Fruit fly (Drosophila melanogaster) whole organism, embryonic: ENCODE measurements around the gene CG34116.
A peak's percentile ranks its signal among the peaks of the same experiment; 100 is the strongest.

Experiments
- Atf3 ChIP-seq: fragments of 200-800 bp; sonication (Bioruptor generic); optimal IDR thresholded peaks from 3 replicates; lab custom pipeline; 2016; ENCODE audit warnings: missing biosample characterization, missing genetic modification characterization
- Atf6 ChIP-seq: fragments of 200-800 bp; sonication (Bioruptor generic); IDR thresholded peaks from 2 replicates; pipeline ENCODE4 v1.3.6; 2022; ENCODE audit warnings: missing biosample characterization, missing genetic modification characterization
- CG10147 ChIP-seq: fragments of 200-800 bp; sonication (Bioruptor generic); optimal IDR thresholded peaks from 2 replicates; lab custom pipeline; 2019; ENCODE audit warnings: missing biosample characterization, mild to moderate bottlenecking, missing genetic modification characterization, moderate library complexity
- CG1024 ChIP-seq: fragments of 200-800 bp; sonication (Bioruptor generic); IDR thresholded peaks from 2 replicates; pipeline ENCODE4 v1.3.6; 2022; ENCODE audit warnings: missing biosample characterization, missing genetic modification characterization
- CG10267 ChIP-seq: fragments of 200-800 bp; sonication (Bioruptor generic); optimal IDR thresholded peaks from 2 replicates; lab custom pipeline; 2018; ENCODE audit warnings: missing biosample characterization, mild to moderate bottlenecking, missing genetic modification characterization, moderate library complexity
- CG12236 ChIP-seq: fragments of 200-800 bp; sonication (Bioruptor generic); optimal IDR thresholded peaks from 2 replicates; lab custom pipeline; 2016; ENCODE audit warnings: missing biosample characterization, missing genetic modification characterization
- CG17328 ChIP-seq: fragments of 200-800 bp; sonication (Bioruptor generic); IDR thresholded peaks from 2 replicates; pipeline ENCODE4 v1.3.6; 2022; ENCODE audit warnings: missing biosample characterization, missing genetic modification characterization
- CG17359 ChIP-seq: fragments of 200-800 bp; sonication (Bioruptor generic); optimal IDR thresholded peaks from 3 replicates; lab custom pipeline; 2018; ENCODE audit warnings: missing biosample characterization, mild to moderate bottlenecking, missing genetic modification characterization, moderate library complexity
- CG18476 ChIP-seq: fragments of 200-800 bp; sonication (Bioruptor generic); optimal IDR thresholded peaks from 2 replicates; lab custom pipeline; 2016; ENCODE audit warnings: missing biosample characterization, mild to moderate bottlenecking, missing genetic modification characterization
- CG2116 ChIP-seq: fragments of 200-800 bp; sonication (Bioruptor generic); optimal IDR thresholded peaks from 3 replicates; lab custom pipeline; 2018; ENCODE audit warnings: missing biosample characterization, mild to moderate bottlenecking, missing genetic modification characterization
- CG3838 ChIP-seq: fragments of 200-800 bp; sonication (Bioruptor generic); optimal IDR thresholded peaks from 3 replicates; lab custom pipeline; 2016; ENCODE audit warnings: missing biosample characterization, missing genetic modification characterization
- CG3995 ChIP-seq: fragments of 200-800 bp; sonication (Bioruptor generic); optimal IDR thresholded peaks from 3 replicates; lab custom pipeline; 2016; ENCODE audit warnings: missing biosample characterization, missing genetic modification characterization
- CG4328 ChIP-seq: fragments of 200-800 bp; sonication (Bioruptor generic); optimal IDR thresholded peaks from 3 replicates; lab custom pipeline; 2017; ENCODE audit warnings: missing biosample characterization, missing genetic modification reagents, missing genetic modification characterization
- CG4730 ChIP-seq: fragments of 200-800 bp; sonication (Bioruptor generic); IDR thresholded peaks from 2 replicates; pipeline ENCODE4 v1.3.6; 2022; ENCODE audit warnings: missing biosample characterization, missing genetic modification characterization
- CG6654 ChIP-seq: fragments of 200-800 bp; sonication (Bioruptor generic); optimal IDR thresholded peaks from 2 replicates; lab custom pipeline; 2017; ENCODE audit warnings: missing biosample characterization, mild to moderate bottlenecking, missing genetic modification characterization
- CG6683 ChIP-seq: fragments of 200-800 bp; sonication (Bioruptor generic); optimal IDR thresholded peaks from 2 replicates; lab custom pipeline; 2017; ENCODE audit warnings: missing biosample characterization, mild to moderate bottlenecking, missing genetic modification characterization, missing genetic modification reagents
- CG6765 ChIP-seq: fragments of 200-800 bp; sonication (Bioruptor generic); optimal IDR thresholded peaks from 3 replicates; lab custom pipeline; 2017; ENCODE audit warnings: missing biosample characterization, mild to moderate bottlenecking, missing genetic modification characterization
- CG9437 ChIP-seq: fragments of 200-800 bp; sonication (Bioruptor generic); optimal IDR thresholded peaks from 2 replicates; lab custom pipeline; 2018; ENCODE audit warnings: missing biosample characterization, mild to moderate bottlenecking, missing genetic modification characterization
- CG9609 ChIP-seq: fragments of 200-800 bp; sonication (Bioruptor generic); optimal IDR thresholded peaks from 3 replicates; lab custom pipeline; 2016; ENCODE audit warnings: missing biosample characterization, missing genetic modification characterization
- Chrac-16 ChIP-seq: fragments of 200-800 bp; sonication (Bioruptor generic); optimal IDR thresholded peaks from 3 replicates; lab custom pipeline; 2016; ENCODE audit warnings: missing biosample characterization, missing genetic modification characterization
- D19B ChIP-seq: fragments of 200-800 bp; sonication (Bioruptor generic); optimal IDR thresholded peaks from 2 replicates; lab custom pipeline; 2017; ENCODE audit warnings: missing biosample characterization, mild to moderate bottlenecking, missing genetic modification characterization
- Deaf1 ChIP-seq: fragments of 200-800 bp; optimal IDR thresholded peaks from 3 replicates; lab custom pipeline; 2019; ENCODE audit warnings: missing biosample characterization, mild to moderate bottlenecking, missing genetic modification characterization, moderate library complexity
- MBD-R2 ChIP-seq: fragments of 200-800 bp; sonication (Bioruptor generic); IDR thresholded peaks from 2 replicates; pipeline ENCODE4 v1.3.6; 2022; ENCODE audit warnings: missing biosample characterization, missing genetic modification characterization
- NC2β ChIP-seq: fragments of 200-800 bp; sonication (Bioruptor generic); optimal IDR thresholded peaks from 2 replicates; lab custom pipeline; 2016; ENCODE audit warnings: missing biosample characterization, missing genetic modification characterization
- Oaz ChIP-seq: fragments of 200-800 bp; sonication (Bioruptor generic); IDR thresholded peaks from 2 replicates; pipeline ENCODE4 v1.3.6; 2022; ENCODE audit warnings: missing biosample characterization, missing genetic modification characterization
- Sox100B ChIP-seq: fragments of 200-800 bp; sonication (Bioruptor generic); optimal IDR thresholded peaks from 3 replicates; lab custom pipeline; 2018; ENCODE audit warnings: missing biosample characterization, mild to moderate bottlenecking, missing genetic modification characterization
- Spps ChIP-seq: fragments of 200-800 bp; sonication (Bioruptor generic); optimal IDR thresholded peaks from 2 replicates; lab custom pipeline; 2018; ENCODE audit warnings: missing biosample characterization, mild to moderate bottlenecking, missing genetic modification characterization
- Taf1 ChIP-seq: fragments of 200-800 bp; sonication (Bioruptor generic); IDR thresholded peaks from 2 replicates; pipeline ENCODE4 v1.3.6; 2022; ENCODE audit warnings: missing biosample characterization, missing genetic modification characterization
- al ChIP-seq: fragments of 200-800 bp; sonication (Bioruptor generic); IDR thresholded peaks from 2 replicates; pipeline ENCODE4 v1.3.6; 2022; ENCODE audit warnings: missing biosample characterization, missing genetic modification characterization
- bsh ChIP-seq, 2 experiments: fragments of 200-800 bp; sonication (Bioruptor generic); optimal IDR thresholded peaks; 2 replicates each; lab custom pipeline; 2017 to 2018; ENCODE audit warnings: mild to moderate bottlenecking in 2 of 2, missing biosample characterization in 2 of 2, missing genetic modification characterization in 2 of 2, moderate library complexity in 1 of 2
- cg ChIP-seq: fragments of 200-800 bp; sonication (Bioruptor generic); optimal IDR thresholded peaks from 3 replicates; lab custom pipeline; 2019; ENCODE audit warnings: missing biosample characterization, mild to moderate bottlenecking, missing genetic modification characterization, moderate library complexity
- chinmo ChIP-seq: fragments of 200-800 bp; sonication (Bioruptor generic); IDR thresholded peaks from 4 replicates; pipeline ENCODE4 v1.3.6; 2022; ENCODE audit warnings: missing biosample characterization, missing genetic modification characterization; ENCODE audit not compliant: partially characterized antibody
- dm ChIP-seq: fragments of 200-800 bp; sonication (Bioruptor generic); optimal IDR thresholded peaks from 3 replicates; lab custom pipeline; 2016; ENCODE audit warnings: missing biosample characterization, missing genetic modification characterization
- dysf ChIP-seq: fragments of 200-800 bp; sonication (Bioruptor generic); IDR thresholded peaks from 3 replicates; pipeline ENCODE4 v1.3.6; 2022; ENCODE audit warnings: missing biosample characterization, missing genetic modification characterization
- ems ChIP-seq: fragments of 200-800 bp; sonication (Bioruptor generic); optimal IDR thresholded peaks from 3 replicates; lab custom pipeline; 2016; ENCODE audit warnings: missing biosample characterization, missing genetic modification characterization
- fd3F ChIP-seq: fragments of 200-800 bp; sonication (Bioruptor generic); optimal IDR thresholded peaks from 2 replicates; lab custom pipeline; 2018; ENCODE audit warnings: missing biosample characterization, mild to moderate bottlenecking, missing genetic modification characterization, moderate library complexity
- kah ChIP-seq: fragments of 200-800 bp; sonication (Bioruptor generic); optimal IDR thresholded peaks from 2 replicates; lab custom pipeline; 2018; ENCODE audit warnings: missing biosample characterization, mild to moderate bottlenecking, missing genetic modification characterization
- lab ChIP-seq: fragments of 200-800 bp; sonication (Bioruptor generic); optimal IDR thresholded peaks from 3 replicates; lab custom pipeline; 2017; ENCODE audit warnings: missing biosample characterization, missing genetic modification characterization, mild to moderate bottlenecking, moderate library complexity, missing genetic modification reagents
- lilli ChIP-seq: fragments of 200-800 bp; sonication (Bioruptor generic); optimal IDR thresholded peaks from 3 replicates; lab custom pipeline; 2016; ENCODE audit warnings: missing biosample characterization, missing genetic modification characterization
- maf-S ChIP-seq: fragments of 200-800 bp; sonication (Bioruptor generic); optimal IDR thresholded peaks from 2 replicates; lab custom pipeline; 2016; ENCODE audit warnings: missing biosample characterization, missing genetic modification characterization
- prd ChIP-seq, 3 experiments: fragments of >200 bp in 2 of 3; fragments of 200-800 bp in 1 of 3; sonication (Bioruptor generic) in 1 of 3; optimal IDR thresholded peaks in 2 of 3; IDR thresholded peaks in 1 of 3; 2 replicates in 2 of 3; 3 replicates in 1 of 3; pipeline versions ENCODE4 v1.3.6 to Lab custom; 2017 to 2022; ENCODE audit warnings: missing biosample characterization in 1 of 3, missing genetic modification characterization in 1 of 3
- pros ChIP-seq: fragments of 200-800 bp; sonication (Bioruptor generic); optimal IDR thresholded peaks from 3 replicates; lab custom pipeline; 2019; ENCODE audit warnings: missing biosample characterization, mild to moderate bottlenecking, missing genetic modification characterization, moderate library complexity
- repo ChIP-seq: fragments of 200-800 bp; sonication (Bioruptor generic); optimal IDR thresholded peaks from 2 replicates; lab custom pipeline; 2016; ENCODE audit warnings: missing biosample characterization, missing genetic modification characterization
- sna ChIP-seq: fragments of 200-800 bp; sonication (Bioruptor generic); IDR thresholded peaks from 2 replicates; pipeline ENCODE4 v1.3.6; 2022; ENCODE audit warnings: missing biosample characterization, missing genetic modification characterization; ENCODE audit not compliant: partially characterized antibody
- ssp ChIP-seq: fragments of 200-800 bp; sonication (Bioruptor generic); IDR thresholded peaks from 2 replicates; pipeline ENCODE4 v1.3.6; 2022; ENCODE audit warnings: missing biosample characterization, missing genetic modification characterization
- ttk ChIP-seq: fragments of 200-800 bp; sonication (Bioruptor generic); IDR thresholded peaks from 2 replicates; pipeline ENCODE4 v2.1.2; 2022; ENCODE audit warnings: missing biosample characterization, missing genetic modification characterization
- wek ChIP-seq: fragments of 200-800 bp; sonication (Bioruptor generic); optimal IDR thresholded peaks from 3 replicates; lab custom pipeline; 2018; ENCODE audit warnings: missing biosample characterization, mild to moderate bottlenecking, missing genetic modification characterization, moderate library complexity
- zf30C ChIP-seq: fragments of 200-800 bp; sonication (Bioruptor generic); optimal IDR thresholded peaks from 3 replicates; lab custom pipeline; 2018; ENCODE audit warnings: missing biosample characterization, mild to moderate bottlenecking, missing genetic modification characterization

Gene CG34116

DNA sequence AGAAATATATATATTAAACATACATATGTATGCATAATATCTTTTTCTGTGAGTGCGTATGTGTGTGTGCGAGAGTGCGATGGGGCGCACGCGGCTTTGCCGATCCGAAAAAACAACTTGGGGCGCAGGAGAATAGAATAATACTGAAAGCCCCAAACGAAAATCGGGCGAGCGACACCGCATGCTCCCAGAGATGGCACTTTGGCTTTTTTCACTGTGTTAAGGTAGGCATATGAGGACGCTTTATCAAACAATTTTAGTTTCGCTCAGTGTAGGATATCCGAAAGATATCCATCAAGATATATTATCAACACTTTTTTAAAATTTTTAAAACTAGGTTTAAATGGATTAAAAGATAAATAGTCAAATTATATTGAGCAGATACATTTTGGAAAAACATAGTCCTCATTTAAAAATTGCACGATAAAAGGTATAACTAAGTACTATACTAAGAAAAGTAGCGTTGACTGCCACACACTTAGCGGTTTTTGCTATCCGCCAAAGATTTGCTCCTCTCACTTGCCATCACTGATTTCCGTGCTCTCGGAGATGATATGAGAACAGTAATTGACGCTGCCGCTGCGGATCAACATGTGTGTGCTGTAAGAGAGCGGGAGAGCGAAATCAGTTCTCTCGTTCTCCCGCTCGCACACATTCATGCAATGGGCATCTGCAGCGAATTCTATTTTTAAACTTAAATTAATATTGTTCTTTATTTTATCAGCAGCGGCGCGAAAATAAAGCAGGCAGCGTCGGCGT lies 14.7 kb downstream of the CG34116 start (continued):
- TF ChIP-seq CG18476 (GFP tag; lab: Kevin White, UChicago) (peak; percentile 52), Atf6 (GFP tag; lab: Robert Waterston, UW) (peak; percentile 69), dm (GFP tag; lab: Kevin White, UChicago) (peak; percentile 69), Deaf1 (tag; lab: Kevin White, UChicago) (peak; percentile 17), fd3F (GFP tag; lab: Kevin White, UChicago) (peak; percentile 49), prd (optimal IDR thresholded peaks at IDR 0.05; lab: Kevin White, UChicago) (no peak), prd (GFP tag; IDR thresholded peaks at IDR 0.05; lab: Robert Waterston, UW) (peak; percentile 70; the same call in 2 of the 3 replicates), CG3995 (GFP tag; lab: Kevin White, UChicago) (peak; percentile 34), NC2β (peak; percentile 15), sna (no peak), CG10147 (GFP tag; lab: Kevin White, UChicago) (peak; percentile 71), Sox100B (GFP tag; lab: Kevin White, UChicago) (peak; percentile 76), MBD-R2 (GFP tag; lab: Robert Waterston, UW) (0 out of 2 replicates have a peak, but pooled peaks have one; percentile 15), Chrac-16 (GFP tag; lab: Kevin White, UChicago) (peak; percentile 72), ttk (GFP tag; lab: Robert Waterston, UW) (peak; percentile 47; the same call in 1 of the 2 replicates), CG4730 (GFP tag; lab: Robert Waterston, UW) (no peak), CG2116 (GFP tag; lab: Kevin White, UChicago) (peak; percentile 14), repo (GFP tag; lab: Kevin White, UChicago) (no peak), Taf1 (GFP tag; lab: Robert Waterston, UW) (peak; percentile 47; the same call in 1 of the 2 replicates), lab (GFP tag; lab: Kevin White, UChicago) (peak; percentile 58), cg (peak; percentile 79), CG9609 (peak; percentile 42), zf30C (GFP tag; lab: Kevin White, UChicago) (peak; percentile 75), CG6683 (GFP tag; lab: Kevin White, UChicago) (peak; percentile 18), D19B (GFP tag; lab: Kevin White, UChicago) (peak; percentile 74), dysf (GFP tag; lab: Robert Waterston, UW) (peak; percentile 46; the same call in 2 of the 3 replicates), CG17328 (GFP tag; lab: Robert Waterston, UW) (peak; percentile 4; the same call in 1 of the 2 replicates), CG9437 (peak; percentile 69), CG17359 (tag; lab: Kevin White, UChicago) (peak; percentile 54), pros (no peak), CG6654 (GFP tag; lab: Kevin White, UChicago) (peak; percentile 30), Oaz (GFP tag; lab: Robert Waterston, UW) (no peak), CG3838 (GFP tag; lab: Kevin White, UChicago) (peak; percentile 19), ems (peak; percentile 4), bsh (GFP tag; optimal IDR thresholded peaks at IDR 0.05; lab: Kevin White, UChicago) (peak; percentile 38 to 48), kah (GFP tag; lab: Kevin White, UChicago) (peak; percentile 98), lilli (GFP tag; lab: Kevin White, UChicago) (peak; percentile 77), maf-S (GFP tag; lab: Kevin White, UChicago) (peak; percentile 44), CG10267 (tag; lab: Kevin White, UChicago) (peak; percentile 61), chinmo (GFP tag; lab: Robert Waterston, UW) (peak; percentile 80; the same call in 1 of the 4 replicates), wek (GFP tag; lab: Kevin White, UChicago) (peak; percentile 94), Atf3 (GFP tag; lab: Kevin White, UChicago) (peak; percentile 54), CG1024 (no peak), al (peak; percentile 10; the same call in 1 of the 2 replicates), Spps (tag; lab: Kevin White, UChicago) (peak; percentile 45), CG4328 (GFP tag; lab: Kevin White, UChicago) (peak; percentile 21), CG12236 (GFP tag; lab: Kevin White, UChicago) (no peak), ssp (GFP tag; lab: Robert Waterston, UW) (peak; percentile 55), CG6765 (peak; percentile 17)
